Worm (Caenorhabditis elegans) whole organism, mixed stage, embryonic: ENCODE measurements around the gene rbm-26.

Experiments
- M03D4.4 ChIP-seq: sonication (generic microtip); optimal IDR thresholded peaks from 2 replicates; lab custom pipeline; 2017; ENCODE audit warnings: mild to moderate bottlenecking, missing genetic modification characterization, missing compliant biosample characterization
- bed-3 ChIP-seq: fragments of 200-800 bp; sonication (Bioruptor generic); optimal IDR thresholded peaks from 3 replicates; lab custom pipeline; 2018; ENCODE audit warnings: mild to moderate bottlenecking, missing genetic modification characterization, moderate library complexity, missing compliant biosample characterization
- blmp-1 ChIP-seq: fragments of 150-350 bp; optimal IDR thresholded peaks from 2 replicates; lab custom pipeline; 2014; ENCODE audit warnings: missing biosample characterization, missing genetic modification characterization
- ceh-39 ChIP-seq: fragments of 150-350 bp; optimal IDR thresholded peaks from 2 replicates; lab custom pipeline; 2014; ENCODE audit warnings: missing biosample characterization, missing genetic modification characterization
- ceh-83 ChIP-seq: fragments of 200-800 bp; sonication (Bioruptor generic); optimal IDR thresholded peaks from 2 replicates; lab custom pipeline; 2018; ENCODE audit warnings: mild to moderate bottlenecking, missing genetic modification characterization, missing compliant biosample characterization
- ces-1 ChIP-seq: fragments of 150-350 bp; optimal IDR thresholded peaks from 2 replicates; lab custom pipeline; 2014; ENCODE audit warnings: missing biosample characterization, missing genetic modification reagents, missing genetic modification characterization
- cnd-1 ChIP-seq: fragments of 200-800 bp; sonication (Bioruptor generic); optimal IDR thresholded peaks from 2 replicates; lab custom pipeline; 2018; ENCODE audit warnings: mild to moderate bottlenecking, missing genetic modification characterization, missing compliant biosample characterization
- drap-1 ChIP-seq: fragments of 200-800 bp; sonication (Bioruptor generic); optimal IDR thresholded peaks from 3 replicates; lab custom pipeline; 2018; ENCODE audit warnings: mild to moderate bottlenecking, missing genetic modification characterization, missing compliant biosample characterization
- elt-1 ChIP-seq: sonication (generic microtip); optimal IDR thresholded peaks from 2 replicates; lab custom pipeline; 2017; ENCODE audit warnings: missing genetic modification characterization, mild to moderate bottlenecking, missing compliant biosample characterization, antibody characterized with exemption, moderate library complexity, borderline replicate concordance; ENCODE audit not compliant: insufficient read depth
- elt-3 ChIP-seq: fragments of 150-350 bp; optimal IDR thresholded peaks from 2 replicates; lab custom pipeline; 2014; ENCODE audit warnings: missing biosample characterization, missing genetic modification characterization
- flh-1 ChIP-seq: fragments of 200-800 bp; sonication (Bioruptor generic); optimal IDR thresholded peaks from 2 replicates; lab custom pipeline; 2018; ENCODE audit warnings: mild to moderate bottlenecking, missing genetic modification characterization, moderate library complexity, missing compliant biosample characterization
- ham-2 ChIP-seq: fragments of 200-800 bp; sonication (Bioruptor generic); optimal IDR thresholded peaks from 2 replicates; lab custom pipeline; 2018; ENCODE audit warnings: mild to moderate bottlenecking, missing genetic modification characterization, missing compliant biosample characterization
- hlh-1 ChIP-seq: fragments of 150-350 bp; optimal IDR thresholded peaks from 2 replicates; lab custom pipeline; 2014; ENCODE audit warnings: missing biosample characterization, missing genetic modification reagents, missing genetic modification characterization
- lin-13 ChIP-seq: fragments of 150-350 bp; optimal IDR thresholded peaks from 2 replicates; lab custom pipeline; 2014; ENCODE audit warnings: missing biosample characterization, missing genetic modification characterization
- lin-32 ChIP-seq: fragments of 200-800 bp; sonication (Bioruptor generic); optimal IDR thresholded peaks from 2 replicates; lab custom pipeline; 2018; ENCODE audit warnings: mild to moderate bottlenecking, missing genetic modification characterization, missing compliant biosample characterization
- lsy-2 ChIP-seq: fragments of 150-350 bp; optimal IDR thresholded peaks from 2 replicates; lab custom pipeline; 2014; ENCODE audit warnings: missing biosample characterization, missing genetic modification characterization
- mab-5 ChIP-seq: fragments of 150-350 bp; optimal IDR thresholded peaks from 2 replicates; lab custom pipeline; 2014; ENCODE audit warnings: missing biosample characterization, missing genetic modification characterization
- mep-1 ChIP-seq: fragments of 150-350 bp; optimal IDR thresholded peaks from 2 replicates; lab custom pipeline; 2017; ENCODE audit warnings: missing biosample characterization, missing genetic modification reagents, missing genetic modification characterization, inconsistent platforms
- nhr-12 ChIP-seq: fragments of 150-350 bp; optimal IDR thresholded peaks from 2 replicates; lab custom pipeline; 2014; ENCODE audit warnings: missing biosample characterization, missing genetic modification characterization
- nhr-2 ChIP-seq: fragments of 150-350 bp; optimal IDR thresholded peaks from 2 replicates; lab custom pipeline; 2014; ENCODE audit warnings: missing biosample characterization, missing genetic modification characterization
- nhr-237 ChIP-seq: fragments of 150-350 bp; optimal IDR thresholded peaks from 2 replicates; lab custom pipeline; 2014; ENCODE audit warnings: missing biosample characterization, missing genetic modification characterization
- nhr-28 ChIP-seq: fragments of 150-350 bp; optimal IDR thresholded peaks from 2 replicates; lab custom pipeline; 2014; ENCODE audit warnings: missing biosample characterization, missing genetic modification characterization
- nhr-76 ChIP-seq: sonication (generic microtip); optimal IDR thresholded peaks from 2 replicates; lab custom pipeline; 2017; ENCODE audit warnings: missing biosample characterization, missing genetic modification characterization
- pha-4 ChIP-seq: fragments of 150-350 bp; optimal IDR thresholded peaks from 2 replicates; lab custom pipeline; 2018; ENCODE audit warnings: missing biosample characterization, missing genetic modification reagents, missing genetic modification characterization
- sem-2 ChIP-seq: fragments of 200-800 bp; sonication (Bioruptor generic); optimal IDR thresholded peaks from 2 replicates; lab custom pipeline; 2018; ENCODE audit warnings: mild to moderate bottlenecking, missing genetic modification characterization, missing compliant biosample characterization
- snpc-4 ChIP-seq: fragments of 150-350 bp; optimal IDR thresholded peaks from 2 replicates; lab custom pipeline; 2014; ENCODE audit warnings: missing biosample characterization, missing genetic modification characterization
- sptf-1 ChIP-seq: sonication (generic microtip); optimal IDR thresholded peaks from 2 replicates; lab custom pipeline; 2017; ENCODE audit warnings: mild to moderate bottlenecking, missing genetic modification characterization, moderate library complexity, missing compliant biosample characterization
- unc-120 ChIP-seq: sonication (generic microtip); optimal IDR thresholded peaks from 2 replicates; lab custom pipeline; 2017; ENCODE audit warnings: missing genetic modification characterization, missing compliant biosample characterization; ENCODE audit not compliant: poor library complexity, severe bottlenecking
- unc-39 ChIP-seq: fragments of 150-350 bp; optimal IDR thresholded peaks from 2 replicates; lab custom pipeline; 2014; ENCODE audit warnings: missing biosample characterization, missing genetic modification characterization
- zip-8 ChIP-seq: fragments of 150-350 bp; optimal IDR thresholded peaks from 2 replicates; lab custom pipeline; 2014; ENCODE audit warnings: missing biosample characterization, missing genetic modification characterization

rbm-26 gene

DNA sequence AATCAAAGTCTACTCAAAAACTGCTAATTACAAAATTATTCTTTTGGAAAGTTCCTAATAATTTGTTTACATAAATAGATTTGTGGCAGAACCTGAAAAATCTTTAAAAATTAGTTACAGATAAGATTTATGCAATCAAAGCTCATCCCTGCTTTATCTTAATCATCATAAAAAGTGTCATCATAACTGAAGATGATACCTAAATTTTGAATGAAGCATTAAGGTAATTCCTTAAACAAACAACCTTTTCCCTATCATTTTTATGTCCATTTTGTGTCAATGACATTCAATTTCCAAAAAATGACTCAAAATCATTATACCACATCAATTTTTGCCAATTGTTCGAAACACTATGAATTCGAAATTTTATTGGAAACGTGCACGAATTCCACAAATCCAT is 26.4 kb downstream of the rbm-26 start, which contains the start of gene B0244.6:
Gene B0244.6 (plus strand): TSS at position 301 of the 400 bp plus-strand sequence.
- TF ChIP-seq lsy-2 (tag; lab: Kevin White, UChicago) (no peak), blmp-1 (no peak), sptf-1 (no peak), ces-1 (GFP tag; lab: Kevin White, UChicago) (no peak), mep-1 (no peak), mab-5 (tag; lab: Kevin White, UChicago) (no peak), elt-3 (tag; lab: Kevin White, UChicago) (no peak), zip-8 (no peak), ceh-39 (no peak)

- TF ChIP-seq elt-1 (tag; lab: Kevin White, UChicago): no peak
- TF ChIP-seq nhr-2 (tag; lab: Kevin White, UChicago): no peak
- no peak for TF ChIP-seq unc-39 (tag; lab: Kevin White, UChicago)
- no peak for TF ChIP-seq bed-3
- TF ChIP-seq M03D4.4 (tag; lab: Kevin White, UChicago): no peak
- no peak for TF ChIP-seq lin-13 (tag; lab: Kevin White, UChicago)
- no peak for TF ChIP-seq nhr-28 (tag; lab: Kevin White, UChicago)
- no peak for TF ChIP-seq sem-2 (GFP tag; lab: Kevin White, UChicago)
- TF ChIP-seq elt-3 (tag; lab: Kevin White, UChicago): no peak
- TF ChIP-seq zip-8: no peak
- no peak for TF ChIP-seq ces-1 (GFP tag; lab: Kevin White, UChicago)
- TF ChIP-seq snpc-4 (tag; lab: Kevin White, UChicago): no peak
Measured at ce11 chrIII:5740666-5741065, 29.3 kb downstream of the rbm-26 start, which contains the start of gene B0244.16. Gene B0244.16, plus strand, starts transcription at chrIII:5740966.

DNA sequence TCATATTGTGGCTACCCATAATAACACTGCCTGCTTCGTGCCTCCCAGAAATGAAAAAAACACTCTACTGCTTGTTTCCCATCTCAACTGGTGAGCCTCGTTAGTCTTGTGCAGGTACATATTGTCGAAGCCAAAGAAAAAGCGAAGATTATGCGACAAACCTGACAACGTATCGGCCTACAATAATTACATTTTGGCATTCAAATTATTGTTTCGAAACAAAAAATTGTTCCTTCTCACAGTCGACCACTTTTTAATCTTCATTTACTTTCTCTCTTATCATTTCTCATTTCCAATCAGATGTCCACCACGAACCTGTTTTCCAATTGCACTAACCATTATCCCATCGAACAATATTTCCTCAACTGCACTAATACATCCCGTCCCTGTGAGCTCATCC is 31.7 kb downstream of the rbm-26 start, which contains the start of gene B0244.15:
Gene B0244.15 (plus strand): TSS at position 301 of the 400 bp plus-strand sequence.
- no peak for TF ChIP-seq lin-13 (tag; lab: Kevin White, UChicago)
- no peak for TF ChIP-seq mep-1
- no peak for TF ChIP-seq ceh-39
- no peak for TF ChIP-seq nhr-76 (tag; lab: Kevin White, UChicago)
- TF ChIP-seq zip-8: no peak
- TF ChIP-seq sem-2 (GFP tag; lab: Kevin White, UChicago): no peak
- no peak for TF ChIP-seq unc-39 (tag; lab: Kevin White, UChicago)
- no peak for TF ChIP-seq nhr-237 (tag; lab: Kevin White, UChicago)
- TF ChIP-seq M03D4.4 (tag; lab: Kevin White, UChicago): no peak
- no peak for TF ChIP-seq unc-120
- no peak for TF ChIP-seq pha-4 (tag; lab: Kevin White, UChicago)
- no peak for TF ChIP-seq blmp-1
- TF ChIP-seq cnd-1: no peak
- no peak for TF ChIP-seq elt-3 (tag; lab: Kevin White, UChicago)
- no peak for TF ChIP-seq ham-2 (GFP tag; lab: Kevin White, UChicago)
- TF ChIP-seq ces-1 (GFP tag; lab: Kevin White, UChicago): no peak
- no peak for TF ChIP-seq sptf-1
- no peak for TF ChIP-seq lin-32 (GFP tag; lab: Kevin White, UChicago)
- TF ChIP-seq elt-1 (tag; lab: Kevin White, UChicago): no peak

DNA sequence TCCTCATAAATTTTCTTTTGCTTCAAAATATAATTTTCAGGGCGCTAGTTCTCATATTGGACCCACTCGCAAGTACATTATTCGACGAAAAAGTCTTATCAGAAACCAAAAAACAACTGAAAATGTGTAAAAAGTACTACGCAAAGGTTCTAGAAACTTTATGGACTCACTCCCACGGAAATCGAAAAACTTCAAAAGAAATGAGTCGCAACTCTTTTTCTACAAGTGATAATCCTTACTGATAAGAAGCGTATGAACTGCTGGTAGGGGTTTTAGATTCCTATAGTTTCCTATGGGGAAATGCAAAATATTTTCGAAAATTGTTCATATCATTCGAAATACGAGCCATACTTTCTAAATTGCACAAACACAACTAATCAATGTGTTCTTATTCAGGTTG is 33.2 kb downstream of the rbm-26 start, which contains the start of gene B0244.5:
Gene B0244.5 (plus strand): TSS at position 301 of the 400 bp plus-strand sequence.
- no peak for TF ChIP-seq pha-4 (tag; lab: Kevin White, UChicago)

DNA sequence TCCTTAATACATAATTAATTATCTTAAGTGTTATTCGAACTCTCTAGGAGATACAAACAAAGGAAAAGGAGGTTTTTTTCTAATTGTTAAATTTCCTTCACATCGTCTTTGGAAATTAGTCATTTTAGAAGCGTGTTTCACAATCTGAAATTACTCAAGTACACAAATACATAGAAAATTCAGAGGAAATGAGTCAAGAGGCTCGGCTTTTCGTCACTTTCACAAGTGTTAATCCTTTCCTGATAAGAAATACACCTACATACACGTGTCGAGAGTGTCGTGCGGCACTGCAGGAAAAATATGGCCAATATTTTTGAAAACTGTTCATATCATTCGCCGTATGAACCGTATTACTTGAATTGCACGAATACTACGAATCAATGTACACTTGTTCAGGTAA is 35.8 kb downstream of the rbm-26 start, which contains the start of gene B0244.4:
Gene B0244.4 (plus strand): TSS at position 301 of the 400 bp plus-strand sequence.
- TF ChIP-seq bed-3: no peak
- TF ChIP-seq nhr-12 (tag; lab: Kevin White, UChicago): no peak
- TF ChIP-seq elt-1 (tag; lab: Kevin White, UChicago): no peak
- TF ChIP-seq nhr-28 (tag; lab: Kevin White, UChicago): no peak
- TF ChIP-seq ham-2 (GFP tag; lab: Kevin White, UChicago): no peak
- TF ChIP-seq ceh-83 (GFP tag; lab: Kevin White, UChicago): no peak
- no peak for TF ChIP-seq flh-1
- TF ChIP-seq hlh-1 (tag; lab: Kevin White, UChicago): no peak
- TF ChIP-seq blmp-1: no peak
- no peak for TF ChIP-seq drap-1 (GFP tag; lab: Kevin White, UChicago)
- no peak for TF ChIP-seq nhr-76 (tag; lab: Kevin White, UChicago)
- TF ChIP-seq lsy-2 (tag; lab: Kevin White, UChicago): no peak
- no peak for TF ChIP-seq snpc-4 (tag; lab: Kevin White, UChicago)
- no peak for TF ChIP-seq nhr-2 (tag; lab: Kevin White, UChicago)
- no peak for TF ChIP-seq sem-2 (GFP tag; lab: Kevin White, UChicago)
- no peak for TF ChIP-seq pha-4 (tag; lab: Kevin White, UChicago)
- TF ChIP-seq lin-13 (tag; lab: Kevin White, UChicago): no peak
